Fruit fly (Drosophila melanogaster) S2 (cell line): Measurements from ENCODE around the gene bowl.
A peak's percentile ranks its signal among the peaks of the same experiment; 100 is the strongest.

Source experiments
- CG8478 ChIP-seq: fragments of >200 bp; optimal IDR thresholded peaks from 2 replicates; lab custom pipeline; 2018
- CTCF ChIP-seq, 2 experiments: fragments of >200 bp; optimal IDR thresholded peaks; 2 replicates each; lab custom pipeline; 2018

The bowl gene

dm6 chr2L:3787028-3787427 lies 15.5 kb downstream of the bowl start, which contains the start of gene bark:
Gene bark, plus strand, starts transcription at chr2L:3787167.
- TF ChIP-seq CTCF (optimal IDR thresholded peaks at IDR 0.05; lab: Kevin White, UChicago), result no peak
- TF ChIP-seq CG8478 (lab: Kevin White, UChicago), result no peak

- TF ChIP-seq CTCF (optimal IDR thresholded peaks at IDR 0.05; lab: Kevin White, UChicago) (no peak), CG8478 (lab: Kevin White, UChicago) (no peak)
Observed at dm6 chr2L:3788150-3788549, 16.6 kb downstream of the bowl start.

dm6 chr2L:3789290-3790067 lies 18.0 kb downstream of the bowl start:
- TF ChIP-seq CG8478 (lab: Kevin White, UChicago) (no peak), CTCF (optimal IDR thresholded peaks at IDR 0.05; lab: Kevin White, UChicago) (no peak)

dm6 chr2L:3791629-3792028 lies 20.1 kb downstream of the bowl start:
- TF ChIP-seq CTCF (optimal IDR thresholded peaks at IDR 0.05; lab: Kevin White, UChicago), result no peak
- no peak for TF ChIP-seq CG8478 (lab: Kevin White, UChicago)

- TF ChIP-seq CTCF (optimal IDR thresholded peaks at IDR 0.05; lab: Kevin White, UChicago) (peak in 1 of 2 experiments; percentile 37), CG8478 (lab: Kevin White, UChicago) (no peak)
Observed at dm6 chr2L:3802818-3803456, 31.4 kb downstream of the bowl start.

dm6 chr2L:3803466-3804143 lies 32.1 kb downstream of the bowl start, which contains the start of gene Reph:
Gene Reph, plus strand, starts transcription at chr2L:3803545.
- TF ChIP-seq CG8478 (lab: Kevin White, UChicago) (no peak), CTCF (optimal IDR thresholded peaks at IDR 0.05; lab: Kevin White, UChicago) (peak in 1 of 2 experiments; percentile 6)

- TF ChIP-seq CG8478 (lab: Kevin White, UChicago), result no peak
- TF ChIP-seq CTCF (optimal IDR thresholded peaks at IDR 0.05; lab: Kevin White, UChicago), result no peak
Observed at dm6 chr2L:3804641-3805273, 33.3 kb downstream of the bowl start.

- TF ChIP-seq CG8478 (lab: Kevin White, UChicago) (no peak), CTCF (optimal IDR thresholded peaks at IDR 0.05; lab: Kevin White, UChicago) (no peak)
Observed at dm6 chr2L:3805274-3806196, 34.0 kb downstream of the bowl start.

- no peak for TF ChIP-seq CG8478 (lab: Kevin White, UChicago)
- no peak for TF ChIP-seq CTCF (optimal IDR thresholded peaks at IDR 0.05; lab: Kevin White, UChicago)
Observed at dm6 chr2L:3806197-3807030, 34.9 kb downstream of the bowl start.

dm6 chr2L:3813255-3813875 lies 41.9 kb downstream of the bowl start, which contains the start of gene CG3407:
Gene CG3407, minus strand, starts transcription at chr2L:3813410.
- no peak for TF ChIP-seq CG8478 (lab: Kevin White, UChicago)
- peak in 1 of 2 experiments; percentile 60 for TF ChIP-seq CTCF (optimal IDR thresholded peaks at IDR 0.05; lab: Kevin White, UChicago)

dm6 chr2L:3814163-3814562 lies 42.7 kb downstream of the bowl start:
- no peak for TF ChIP-seq CTCF (optimal IDR thresholded peaks at IDR 0.05; lab: Kevin White, UChicago)
- TF ChIP-seq CG8478 (lab: Kevin White, UChicago), result no peak

dm6 chr2L:3818903-3819302 lies 47.4 kb downstream of the bowl start:
- TF ChIP-seq CTCF (optimal IDR thresholded peaks at IDR 0.05; lab: Kevin White, UChicago) (no peak), CG8478 (lab: Kevin White, UChicago) (no peak)
